Fruit fly (Drosophila melanogaster): ENCODE results near the gene MKP-4.
A peak's percentile ranks its signal among the peaks of the same experiment; 100 is the strongest.

MKP-4 gene

dm6 chrX:19603953-19604352 lies 19.0 kb upstream of the MKP-4 start (continued):
- TF ChIP-seq CG4617 (GFP tag; optimal IDR thresholded peaks at IDR 0.05; ENCODE audit: borderline replicate concordance) (peak; percentile 14), fd102C (GFP tag; optimal IDR thresholded peaks at IDR 0.05) (no peak), CG16779 (GFP tag; IDR thresholded peaks at IDR 0.05) (0 out of 2 replicates have a peak, but pooled peaks have one; percentile 27), CG12769 (tag; optimal IDR thresholded peaks at IDR 0.05) (peak; percentile 94), CG10565 (GFP tag; optimal IDR thresholded peaks at IDR 0.05) (no peak), sisA (GFP tag; IDR thresholded peaks at IDR 0.05) (peak; percentile 81), chinmo (GFP tag; IDR thresholded peaks at IDR 0.05; ENCODE audit: partially characterized antibody) (no peak), CG6765 (GFP tag; optimal IDR thresholded peaks at IDR 0.05) (peak; percentile 72), hbn (GFP tag; IDR thresholded peaks at IDR 0.05; ENCODE audit: partially characterized antibody) (no peak), CG11456 (GFP tag; IDR thresholded peaks at IDR 0.05) (peak; percentile 80), Pdp1 (GFP tag; optimal IDR thresholded peaks at IDR 0.05) (peak; percentile 64 to 78), CG9876 (GFP tag; optimal IDR thresholded peaks at IDR 0.05) (no peak), CG3726 (GFP tag; IDR thresholded peaks at IDR 0.05) (0 out of 3 replicates have a peak, but pooled peaks have one; percentile 38), scrt (GFP tag; optimal IDR thresholded peaks at IDR 0.05) (peak; percentile 58), MESR4 (GFP tag; optimal IDR thresholded peaks at IDR 0.05) (no peak), rib (GFP tag; IDR thresholded peaks at IDR 0.05) (peak; percentile 76), bbx (GFP tag; IDR thresholded peaks at IDR 0.05; ENCODE audit: partially characterized antibody) (no peak), CG4282 (GFP tag; optimal IDR thresholded peaks at IDR 0.05) (no peak), aop (GFP tag; IDR thresholded peaks at IDR 0.05) (peak; percentile 52; the same call in 1 of the 2 replicates), CG12299 (tag; optimal IDR thresholded peaks at IDR 0.05) (no peak), nom (GFP tag; optimal IDR thresholded peaks at IDR 0.05) (peak; percentile 21), CG17328 (GFP tag; IDR thresholded peaks at IDR 0.05) (peak; percentile 74), hb (GFP tag; IDR thresholded peaks at IDR 0.05; ENCODE audit: partially characterized antibody) (no peak), zen2 (GFP tag; IDR thresholded peaks at IDR 0.05; ENCODE audit: partially characterized antibody) (no peak), fu2 (GFP tag; optimal IDR thresholded peaks at IDR 0.05) (peak; percentile 26), CkIIα-i1 (GFP tag; IDR thresholded peaks at IDR 0.05) (0 out of 2 replicates have a peak, but pooled peaks have one; percentile 16), CG2889 (GFP tag; IDR thresholded peaks at IDR 0.05) (peak; percentile 73), CG2712 (tag; optimal IDR thresholded peaks at IDR 0.05) (peak; percentile 70), Ptx1 (GFP tag; IDR thresholded peaks at IDR 0.05) (peak; percentile 82), psq (GFP tag; optimal IDR thresholded peaks at IDR 0.05) (no peak), sug (tag; optimal IDR thresholded peaks at IDR 0.05) (peak; percentile 82), CG1603 (tag; optimal IDR thresholded peaks at IDR 0.05) (peak; percentile 79), ranshi (GFP tag; IDR thresholded peaks at IDR 0.05) (peak; percentile 80; the same call in 1 of the 2 replicates), CG5953 (GFP tag; IDR thresholded peaks at IDR 0.05) (peak; percentile 61), CG2875 (GFP tag; optimal IDR thresholded peaks at IDR 0.05) (peak; percentile 13), CG18764 (GFP tag; optimal IDR thresholded peaks at IDR 0.05) (peak; percentile 35), Fer1 (GFP tag; optimal IDR thresholded peaks at IDR 0.05) (peak; percentile 77), CG4707 (GFP tag; optimal IDR thresholded peaks at IDR 0.05) (peak; percentile 13), TFAM (GFP tag; optimal IDR thresholded peaks at IDR 0.05) (no peak), CG17802 (tag; optimal IDR thresholded peaks at IDR 0.05) (peak; percentile 5), CG17186 (GFP tag; optimal IDR thresholded peaks at IDR 0.05) (no peak), Six4 (GFP tag; optimal IDR thresholded peaks at IDR 0.05) (peak; percentile 62), grau (tag; optimal IDR thresholded peaks at IDR 0.05) (peak; percentile 78), CG14965 (GFP tag; optimal IDR thresholded peaks at IDR 0.05; ENCODE audit: borderline replicate concordance) (no peak), BEAF-32 (GFP tag; optimal IDR thresholded peaks at IDR 0.05) (no peak), sc (optimal IDR thresholded peaks at IDR 0.05) (no peak), sc (GFP tag; optimal IDR thresholded peaks at IDR 0.05) (peak; percentile 27), CG18619 (GFP tag; optimal IDR thresholded peaks at IDR 0.05) (peak; percentile 50), sim (GFP tag; IDR thresholded peaks at IDR 0.05) (peak; percentile 27; the same call in 1 of the 2 replicates), jumu (GFP tag; optimal IDR thresholded peaks at IDR 0.05) (peak; percentile 55)

Measured in whole organism, embryonic.